Fruit fly (Drosophila melanogaster): ENCODE data around the gene Culd.

The Culd gene

DNA sequence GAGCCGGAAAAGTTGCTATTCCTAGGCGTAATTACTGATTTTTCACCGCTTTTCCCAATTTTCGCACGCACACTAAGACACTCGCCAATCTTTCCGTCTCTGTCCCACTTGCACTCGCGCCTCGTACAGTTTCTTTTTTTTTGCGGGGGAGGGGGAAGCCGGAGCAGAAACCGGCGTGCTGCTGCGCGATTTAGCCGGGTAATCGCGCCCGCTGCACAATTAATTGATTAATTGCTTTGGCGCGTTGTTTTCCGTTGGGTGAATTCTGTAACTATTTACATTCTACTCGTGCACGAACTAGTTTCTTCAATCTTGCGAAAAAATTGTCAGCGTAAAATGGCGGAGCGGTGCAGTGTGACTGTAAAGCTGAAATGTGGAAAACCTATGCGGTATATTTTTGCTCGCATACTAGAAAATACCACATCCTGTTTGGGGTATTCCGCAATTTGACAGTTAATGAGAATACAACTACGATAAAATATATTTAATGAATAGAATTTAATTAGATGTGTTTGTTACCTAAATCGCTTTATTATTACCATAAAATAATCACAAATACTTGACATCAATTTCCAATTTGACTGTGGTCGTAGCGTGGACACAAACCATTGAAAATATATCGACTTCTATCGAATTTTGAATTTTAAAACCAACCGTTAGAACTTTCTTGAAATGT is 40.8 kb downstream of the Culd start, which contains the start of gene Cpsf6 (continued):
- TF ChIP-seq dan (GFP tag; IDR thresholded peaks at IDR 0.05) (no peak), CG9609 (GFP tag; optimal IDR thresholded peaks at IDR 0.05) (peak; percentile 31), HLH4C (GFP tag; IDR thresholded peaks at IDR 0.05; ENCODE audit: partially characterized antibody) (no peak), MTF-1 (GFP tag; optimal IDR thresholded peaks at IDR 0.05; ENCODE audit: borderline replicate concordance) (no peak), D19B (GFP tag; optimal IDR thresholded peaks at IDR 0.05) (peak; percentile 49), HLH3B (GFP tag; IDR thresholded peaks at IDR 0.05) (peak; percentile 58), luna (GFP tag; optimal IDR thresholded peaks at IDR 0.05) (no peak), CG17612 (GFP tag; IDR thresholded peaks at IDR 0.05) (no peak), CG7839 (tag; optimal IDR thresholded peaks at IDR 0.05) (peak; percentile 67), tna (GFP tag; IDR thresholded peaks at IDR 0.05; ENCODE audit: partially characterized antibody) (no peak), Hmr (GFP tag; optimal IDR thresholded peaks at IDR 0.05) (peak; percentile 57), CG8944 (GFP tag; optimal IDR thresholded peaks at IDR 0.05) (peak; percentile 6), slbo (GFP tag; IDR thresholded peaks at IDR 0.05) (peak; percentile 80), CG4854 (GFP tag; optimal IDR thresholded peaks at IDR 0.05) (peak; percentile 46), CG8924 (tag; optimal IDR thresholded peaks at IDR 0.05) (peak; percentile 66), Nf-YC (tag; optimal IDR thresholded peaks at IDR 0.05) (peak; percentile 66), ind (GFP tag; optimal IDR thresholded peaks at IDR 0.05) (peak; percentile 56), CG15073 (GFP tag; optimal IDR thresholded peaks at IDR 0.05) (no peak), gem (tag; optimal IDR thresholded peaks at IDR 0.05) (peak; percentile 79), HmgD (GFP tag; optimal IDR thresholded peaks at IDR 0.05) (peak; percentile 62), NFAT (GFP tag; IDR thresholded peaks at IDR 0.05) (no peak; the same call in 1 of the 2 replicates), prd (optimal IDR thresholded peaks at IDR 0.05) (no peak), prd (GFP tag; IDR thresholded peaks at IDR 0.05) (peak; percentile 74), CG12071 (GFP tag; optimal IDR thresholded peaks at IDR 0.05) (no peak), CG15696 (tag; optimal IDR thresholded peaks at IDR 0.05) (peak; percentile 74), zen (tag; optimal IDR thresholded peaks at IDR 0.05) (peak; percentile 89), HLH54F (GFP tag; optimal IDR thresholded peaks at IDR 0.05) (no peak), CG7357 (GFP tag; IDR thresholded peaks at IDR 0.05) (no peak), bigmax (GFP tag; optimal IDR thresholded peaks at IDR 0.05) (no peak), aop (GFP tag; IDR thresholded peaks at IDR 0.05) (no peak), YL-1 (GFP tag; optimal IDR thresholded peaks at IDR 0.05) (peak; percentile 89), CG16815 (GFP tag; optimal IDR thresholded peaks at IDR 0.05) (peak; percentile 22), CG1529 (GFP tag; optimal IDR thresholded peaks at IDR 0.05) (peak; percentile 3), Awh (GFP tag; IDR thresholded peaks at IDR 0.05) (peak; percentile 54; the same call in 1 of the 2 replicates), gro (GFP tag; optimal IDR thresholded peaks at IDR 0.05) (no peak), Neu2 (GFP tag; optimal IDR thresholded peaks at IDR 0.05; ENCODE audit: borderline replicate concordance) (no peak), chm (GFP tag; IDR thresholded peaks at IDR 0.05) (peak; percentile 50), zf30C (GFP tag; optimal IDR thresholded peaks at IDR 0.05) (no peak), CG42726 (GFP tag; IDR thresholded peaks at IDR 0.05; ENCODE audit: partially characterized antibody) (0 out of 2 replicates have a peak, but pooled peaks have one; percentile 18), CG9215 (GFP tag; IDR thresholded peaks at IDR 0.05) (peak; percentile 44; the same call in 1 of the 2 replicates), scrt (GFP tag; optimal IDR thresholded peaks at IDR 0.05) (peak; percentile 1), Mes4 (GFP tag; optimal IDR thresholded peaks at IDR 0.05) (no peak), Atf-2 (GFP tag; optimal IDR thresholded peaks at IDR 0.05) (no peak), kni (GFP tag; optimal IDR thresholded peaks at IDR 0.05) (no peak), nmo (GFP tag; optimal IDR thresholded peaks at IDR 0.05) (peak; percentile 80), CG8478 (optimal IDR thresholded peaks at IDR 0.05) (peak; percentile 88), grn (GFP tag; optimal IDR thresholded peaks at IDR 0.05) (no peak), CG10462 (GFP tag; optimal IDR thresholded peaks at IDR 0.05) (peak; percentile 42), CG11093 (GFP tag; IDR thresholded peaks at IDR 0.05) (peak; percentile 42; the same call in 1 of the 3 replicates), tio (GFP tag; optimal IDR thresholded peaks at IDR 0.05) (peak; percentile 20)

Data from whole organism, embryonic.